Fruit fly (Drosophila melanogaster) whole organism: ENCODE results near the gene CG8838.

Experiments used
- Dll ChIP-seq: fragments of >200 bp; optimal IDR thresholded peaks from 2 replicates; lab custom pipeline; 2017
- EcR ChIP-seq, 2 experiments: fragments of >200 bp; optimal IDR thresholded peaks; 2 replicates each; lab custom pipeline; 2017; ENCODE audit warnings: missing biosample characterization in 2 of 2, missing genetic modification characterization in 2 of 2, missing genetic modification reagents in 2 of 2
- pan ChIP-seq: fragments of >200 bp; optimal IDR thresholded peaks from 2 replicates; lab custom pipeline; 2017

- peak; percentile 10 to 68 for TF ChIP-seq EcR (GFP tag; optimal IDR thresholded peaks at IDR 0.05; lab: Kevin White, UChicago)
- TF ChIP-seq Dll = no peak
- no peak for TF ChIP-seq pan (lab: Kevin White, UChicago)
These were observed 16.1 kb upstream of the CG8838 start for dm6 chr2L:3341231-3341935.
